Fruit fly (Drosophila melanogaster): ENCODE data around the gene CG6454.

Gene CG6454

DNA sequence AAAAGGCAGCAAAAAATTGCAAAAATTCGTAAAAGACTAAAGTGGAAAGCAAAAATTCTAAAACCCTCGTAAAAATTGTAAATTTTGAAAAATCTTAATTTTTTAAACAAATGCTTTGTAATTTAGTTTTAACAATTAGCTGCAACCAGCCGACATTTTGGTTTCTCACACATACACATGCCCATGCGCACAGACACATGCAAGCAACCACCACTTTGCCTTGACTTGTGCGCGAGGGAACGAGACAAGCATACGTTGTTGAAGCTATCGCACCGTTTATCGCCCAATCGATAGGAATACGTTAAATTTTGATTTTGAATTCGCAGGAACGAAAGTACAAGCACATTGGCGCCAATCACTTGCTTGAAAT is 28.7 kb upstream of the CG6454 start (continued):
- no peak for TF ChIP-seq CG18599 (GFP tag; optimal IDR thresholded peaks at IDR 0.05)
- TF ChIP-seq Dll (GFP tag; IDR thresholded peaks at IDR 0.05; ENCODE audit: partially characterized antibody), result peak; percentile 66; the same call in 3 of the 4 replicates
- TF ChIP-seq Taf1 (GFP tag; IDR thresholded peaks at IDR 0.05), result no peak
- no peak for TF ChIP-seq CG10147 (GFP tag; optimal IDR thresholded peaks at IDR 0.05)
- no peak for TF ChIP-seq CG33557 (GFP tag; optimal IDR thresholded peaks at IDR 0.05)
- TF ChIP-seq cas (GFP tag; IDR thresholded peaks at IDR 0.05), result no peak
- no peak for TF ChIP-seq tin (GFP tag; optimal IDR thresholded peaks at IDR 0.05)
- TF ChIP-seq MBD-R2 (GFP tag; IDR thresholded peaks at IDR 0.05), result peak; percentile 49
- no peak for TF ChIP-seq CG2875 (GFP tag; optimal IDR thresholded peaks at IDR 0.05)
- TF ChIP-seq CG17612 (GFP tag; IDR thresholded peaks at IDR 0.05), result no peak
- no peak for TF ChIP-seq gt (GFP tag; IDR thresholded peaks at IDR 0.05)
- TF ChIP-seq toy (GFP tag; IDR thresholded peaks at IDR 0.05), result no peak
- TF ChIP-seq GATAe (GFP tag; conservative IDR thresholded peaks at IDR 0.05), result no peak
- TF ChIP-seq CG12299 (tag; optimal IDR thresholded peaks at IDR 0.05), result peak; percentile 68
- no peak for TF ChIP-seq nau (GFP tag; optimal IDR thresholded peaks at IDR 0.05)
- TF ChIP-seq CG30403 (GFP tag; optimal IDR thresholded peaks at IDR 0.05), result peak; percentile 6
- no peak for TF ChIP-seq hkb (optimal IDR thresholded peaks at IDR 0.05)
- peak; percentile 27; the same call in 1 of the 2 replicates for TF ChIP-seq hkb (GFP tag; IDR thresholded peaks at IDR 0.05)
- TF ChIP-seq pho (GFP tag; optimal IDR thresholded peaks at IDR 0.05), result no peak
- no peak for TF ChIP-seq Lhr (GFP tag; optimal IDR thresholded peaks at IDR 0.05)
- TF ChIP-seq zen (tag; optimal IDR thresholded peaks at IDR 0.05), result peak; percentile 2
- no peak for TF ChIP-seq grau (tag; optimal IDR thresholded peaks at IDR 0.05)
- peak; percentile 87 for TF ChIP-seq Dref (GFP tag; IDR thresholded peaks at IDR 0.05)
- no peak for TF ChIP-seq mam (GFP tag; optimal IDR thresholded peaks at IDR 0.05)
- peak in 1 of 2 experiments; percentile 61 for TF ChIP-seq tll (GFP tag; optimal IDR thresholded peaks at IDR 0.05)
- no peak for TF ChIP-seq CG5180 (GFP tag; optimal IDR thresholded peaks at IDR 0.05)
- no peak for TF ChIP-seq ash1 (GFP tag; optimal IDR thresholded peaks at IDR 0.05)
- TF ChIP-seq ftz-f1 (GFP tag; optimal IDR thresholded peaks at IDR 0.05), result peak; percentile 96
- TF ChIP-seq tap (tag; optimal IDR thresholded peaks at IDR 0.05), result no peak
- no peak for TF ChIP-seq Hr78 (GFP tag; optimal IDR thresholded peaks at IDR 0.05)
- TF ChIP-seq CG12659 (GFP tag; optimal IDR thresholded peaks at IDR 0.05), result peak; percentile 73
- TF ChIP-seq CG15514 (GFP tag; optimal IDR thresholded peaks at IDR 0.05), result peak; percentile 49
- TF ChIP-seq E2f2 (GFP tag; IDR thresholded peaks at IDR 0.05), result peak; percentile 88
- no peak for TF ChIP-seq CG11093 (GFP tag; IDR thresholded peaks at IDR 0.05)
- TF ChIP-seq CG12219 (GFP tag; optimal IDR thresholded peaks at IDR 0.05), result no peak
- TF ChIP-seq fd102C (GFP tag; optimal IDR thresholded peaks at IDR 0.05), result no peak
- no peak for TF ChIP-seq CG8388 (GFP tag; optimal IDR thresholded peaks at IDR 0.05)
- no peak for TF ChIP-seq zfh1 (GFP tag; IDR thresholded peaks at IDR 0.05)
- peak; percentile 88 for TF ChIP-seq CG8924 (tag; optimal IDR thresholded peaks at IDR 0.05)
- no peak for TF ChIP-seq Hand (GFP tag; optimal IDR thresholded peaks at IDR 0.05)
- no peak for TF ChIP-seq Dip2 (GFP tag; IDR thresholded peaks at IDR 0.05)
- peak; percentile 53; the same call in 2 of the 3 replicates for TF ChIP-seq vnd (GFP tag; IDR thresholded peaks at IDR 0.05; ENCODE audit: partially characterized antibody)
- peak; percentile 99 for TF ChIP-seq ewg (GFP tag; optimal IDR thresholded peaks at IDR 0.05)
- peak; percentile 63 for TF ChIP-seq knrl (GFP tag; IDR thresholded peaks at IDR 0.05; ENCODE audit: partially characterized antibody)
- TF ChIP-seq CG17829 (tag; optimal IDR thresholded peaks at IDR 0.05), result peak; percentile 28
- peak; percentile 95 for TF ChIP-seq Vsx1 (GFP tag; optimal IDR thresholded peaks at IDR 0.05)
- TF ChIP-seq cato (GFP tag; optimal IDR thresholded peaks at IDR 0.05; ENCODE audit: borderline replicate concordance), result no peak
- TF ChIP-seq Ravus (GFP tag; IDR thresholded peaks at IDR 0.05), result no peak
- no peak for TF ChIP-seq CG8944 (GFP tag; optimal IDR thresholded peaks at IDR 0.05)
- no peak for TF ChIP-seq CG6689 (GFP tag; IDR thresholded peaks at IDR 0.05)
- no peak for TF ChIP-seq cad (GFP tag; optimal IDR thresholded peaks at IDR 0.05)
